Worm (Caenorhabditis elegans) whole organism, L4 larva: Measurements from ENCODE around the gene srw-77.

ENCODE experiments used
- lin-1 ChIP-seq: fragments of 200-800 bp; sonication (Bioruptor generic); IDR thresholded peaks from 2 replicates; pipeline ENCODE4 v1.3.6; 2022; ENCODE audit warnings: missing genetic modification reagents, missing genetic modification characterization, missing compliant biosample characterization
- lir-3 ChIP-seq: sonication (generic microtip); optimal IDR thresholded peaks from 2 replicates; lab custom pipeline; 2016; ENCODE audit warnings: mild to moderate bottlenecking, missing genetic modification characterization, missing compliant biosample characterization
- nhr-111 ChIP-seq: fragments of 200-800 bp; sonication (Bioruptor generic); optimal IDR thresholded peaks from 2 replicates; lab custom pipeline; 2018; ENCODE audit warnings: mild to moderate bottlenecking, missing genetic modification characterization, missing compliant biosample characterization

DNA sequence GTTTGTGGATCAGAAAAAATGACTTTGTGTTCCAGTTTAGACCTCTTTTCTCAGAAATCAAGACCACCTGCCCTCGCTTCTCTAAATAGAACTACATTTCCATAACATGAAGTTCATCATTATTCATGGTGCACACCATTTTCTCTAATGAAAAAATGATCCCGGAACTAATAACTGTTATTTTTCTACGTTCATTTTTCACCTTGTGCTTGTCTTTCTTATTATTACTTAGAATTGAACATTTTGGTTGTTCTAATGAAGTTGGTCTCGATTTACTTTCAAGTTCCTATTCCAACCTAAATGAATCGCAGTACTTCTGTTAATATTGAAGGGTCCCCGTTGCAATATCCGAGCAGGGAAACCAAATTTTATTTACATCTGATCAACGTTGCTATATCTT, 39.4 kb upstream of the srw-77 start, which contains the start of gene srw-36:
- TF ChIP-seq lin-1 (GFP tag; lab: Robert Waterston, UW), result no peak
- no peak for TF ChIP-seq nhr-111 (GFP tag; lab: Kevin White, UChicago)
- TF ChIP-seq lir-3 (tag; lab: Kevin White, UChicago), result no peak
